Worm (Caenorhabditis elegans) whole organism, L4 larva: ENCODE measurements around the gene rme-6.

ENCODE experiments used
- D1046.2 ChIP-seq: fragments of 200-800 bp; sonication (Bioruptor generic); IDR thresholded peaks from 2 replicates; pipeline ENCODE4 v1.3.6; 2022; ENCODE audit warnings: missing genetic modification characterization, missing compliant biosample characterization
- F26F4.8 ChIP-seq: fragments of 200-800 bp; sonication (Bioruptor generic); conservative IDR thresholded peaks from 2 replicates; pipeline ENCODE4 v1.3.6; 2022; ENCODE audit warnings: missing genetic modification characterization, missing compliant biosample characterization
- F37D6.2 ChIP-seq: sonication (generic microtip); optimal IDR thresholded peaks from 2 replicates; lab custom pipeline; 2016; ENCODE audit warnings: mild to moderate bottlenecking, missing genetic modification characterization, missing compliant biosample characterization
- F49E8.2 ChIP-seq: sonication (generic microtip); optimal IDR thresholded peaks from 2 replicates; lab custom pipeline; 2016; ENCODE audit warnings: missing compliant biosample characterization, mild to moderate bottlenecking, missing genetic modification characterization, borderline replicate concordance
- R02D3.7 ChIP-seq: fragments of 150-350 bp; sonication (generic microtip); optimal IDR thresholded peaks from 3 replicates; lab custom pipeline; 2014; ENCODE audit warnings: missing biosample characterization, missing genetic modification characterization
- T20F7.1 ChIP-seq: fragments of 200-800 bp; sonication (Bioruptor generic); optimal IDR thresholded peaks from 2 replicates; lab custom pipeline; 2018; ENCODE audit warnings: mild to moderate bottlenecking, missing genetic modification characterization, missing compliant biosample characterization
- Y75B8A.6 ChIP-seq: fragments of 200-800 bp; sonication (Bioruptor generic); IDR thresholded peaks from 2 replicates; pipeline ENCODE4 v1.3.6; 2022; ENCODE audit warnings: missing genetic modification reagents, missing genetic modification characterization, missing compliant biosample characterization
- ZK337.2 ChIP-seq: fragments of 200-800 bp; sonication (Bioruptor generic); IDR thresholded peaks from 2 replicates; pipeline ENCODE4 v1.3.6; 2022; ENCODE audit warnings: missing genetic modification reagents, missing genetic modification characterization, missing compliant biosample characterization
- ZK546.5 ChIP-seq, 2 experiments: sonication (generic microtip); optimal IDR thresholded peaks; 2 replicates each; lab custom pipeline; 2017; ENCODE audit warnings: missing biosample characterization in 2 of 2, missing genetic modification characterization in 2 of 2
- aha-1 ChIP-seq: fragments of 150-350 bp; peaks from one replicate; lab custom pipeline; 2014; ENCODE audit warnings: missing biosample characterization, missing genetic modification characterization
- ceh-62 ChIP-seq: sonication (generic microtip); optimal IDR thresholded peaks from 2 replicates; lab custom pipeline; 2017; ENCODE audit warnings: missing biosample characterization, missing genetic modification characterization
- ces-1 ChIP-seq: fragments of 150-350 bp; sonication (generic microtip); optimal IDR thresholded peaks from 4 replicates; lab custom pipeline; 2014; ENCODE audit warnings: missing biosample characterization, missing genetic modification reagents, missing genetic modification characterization
- ctbp-1 ChIP-seq: fragments of 200-800 bp; sonication (Bioruptor generic); IDR thresholded peaks from 2 replicates; pipeline ENCODE4 v1.3.6; 2022; ENCODE audit warnings: missing genetic modification reagents, missing genetic modification characterization, missing compliant biosample characterization
- daf-16 ChIP-seq, 3 experiments: sonication (generic microtip); optimal IDR thresholded peaks; 2 replicates each; lab custom pipeline; 2016 to 2017; ENCODE audit warnings: missing genetic modification characterization in 3 of 3, missing genetic modification reagents in 3 of 3, mild to moderate bottlenecking in 2 of 3, missing compliant biosample characterization in 2 of 3, missing biosample characterization in 1 of 3, moderate library complexity in 1 of 3
- daf-8 ChIP-seq: fragments of 200-800 bp; sonication (Bioruptor generic); IDR thresholded peaks from 2 replicates; pipeline ENCODE4 v1.3.6; 2022; ENCODE audit warnings: missing genetic modification characterization, missing compliant biosample characterization
- dmd-9 ChIP-seq: fragments of 200-800 bp; sonication (Bioruptor generic); IDR thresholded peaks from 2 replicates; pipeline ENCODE4 v1.3.6; 2022; ENCODE audit warnings: missing genetic modification reagents, missing genetic modification characterization, missing compliant biosample characterization
- fkh-10 ChIP-seq: fragments of 150-350 bp; optimal IDR thresholded peaks from 2 replicates; lab custom pipeline; 2014; ENCODE audit warnings: missing biosample characterization, missing genetic modification reagents, missing genetic modification characterization
- hif-1 ChIP-seq, 2 experiments: sonication (generic microtip); optimal IDR thresholded peaks; 2 replicates each; lab custom pipeline; 2016 to 2017; ENCODE audit warnings: missing compliant biosample characterization in 2 of 2, missing genetic modification characterization in 2 of 2, missing genetic modification reagents in 2 of 2, missing genotype in 2 of 2, mild to moderate bottlenecking in 1 of 2
- hlh-11 ChIP-seq: fragments of 200-800 bp; sonication (Bioruptor generic); optimal IDR thresholded peaks from 2 replicates; lab custom pipeline; 2018; ENCODE audit warnings: mild to moderate bottlenecking, missing genetic modification characterization, missing compliant biosample characterization
- hlh-30 ChIP-seq: sonication (generic microtip); optimal IDR thresholded peaks from 2 replicates; lab custom pipeline; 2017; ENCODE audit warnings: antibody characterized with exemption, mild to moderate bottlenecking, missing genetic modification characterization, missing compliant biosample characterization; ENCODE audit not compliant: insufficient read depth
- hmg-1.1 ChIP-seq: fragments of 200-800 bp; sonication (Bioruptor generic); IDR thresholded peaks from 2 replicates; pipeline ENCODE4 v1.3.6; 2022; ENCODE audit warnings: missing genetic modification reagents, missing genetic modification characterization, missing compliant biosample characterization
- lim-7 ChIP-seq: fragments of 200-800 bp; sonication (Bioruptor generic); IDR thresholded peaks from 2 replicates; pipeline ENCODE4 v1.3.6; 2022; ENCODE audit warnings: missing genetic modification characterization, missing compliant biosample characterization
- lir-3 ChIP-seq: sonication (generic microtip); optimal IDR thresholded peaks from 2 replicates; lab custom pipeline; 2016; ENCODE audit warnings: mild to moderate bottlenecking, missing genetic modification characterization, missing compliant biosample characterization
- lsy-2 ChIP-seq, 2 experiments: fragments of 150-350 bp in 1 of 2; sonication (generic microtip) in 1 of 2; optimal IDR thresholded peaks; 2 replicates each; lab custom pipeline; 2014 to 2017; ENCODE audit warnings: missing biosample characterization in 2 of 2, missing genetic modification characterization in 2 of 2
- madf-9 ChIP-seq: fragments of 200-800 bp; sonication (Bioruptor generic); conservative IDR thresholded peaks from 2 replicates; pipeline ENCODE4 v1.3.6; 2022; ENCODE audit warnings: missing genetic modification reagents, missing genetic modification characterization, missing compliant biosample characterization
- mdl-1 ChIP-seq, 2 experiments: fragments of 150-350 bp in 1 of 2; sonication (generic microtip) in 1 of 2; optimal IDR thresholded peaks; 2 replicates each; lab custom pipeline; 2014 to 2017; ENCODE audit warnings: missing biosample characterization in 2 of 2, missing genetic modification characterization in 2 of 2
- mdt-29 ChIP-seq: fragments of 200-800 bp; sonication (Bioruptor generic); IDR thresholded peaks from 2 replicates; pipeline ENCODE4 v1.3.6; 2022; ENCODE audit warnings: missing genetic modification reagents, missing genetic modification characterization, missing compliant biosample characterization
- mep-1 ChIP-seq: fragments of 150-350 bp; sonication (generic microtip); optimal IDR thresholded peaks from 3 replicates; lab custom pipeline; 2014; ENCODE audit warnings: missing biosample characterization, missing genetic modification characterization
- mes-2 ChIP-seq: sonication (generic microtip); optimal IDR thresholded peaks from 2 replicates; lab custom pipeline; 2016; ENCODE audit warnings: missing genotype, mild to moderate bottlenecking, missing genetic modification characterization, missing compliant biosample characterization; ENCODE audit not compliant: poor library complexity, severe bottlenecking
- mxl-3 ChIP-seq: fragments of 200-800 bp; sonication (Bioruptor generic); optimal IDR thresholded peaks from 2 replicates; lab custom pipeline; 2018; ENCODE audit warnings: mild to moderate bottlenecking, missing genetic modification characterization, missing compliant biosample characterization
- nhr-10 ChIP-seq: fragments of 150-350 bp; optimal IDR thresholded peaks from 2 replicates; lab custom pipeline; 2014; ENCODE audit warnings: missing biosample characterization, missing genetic modification characterization
- nhr-237 ChIP-seq: sonication (generic microtip); optimal IDR thresholded peaks from 2 replicates; lab custom pipeline; 2017; ENCODE audit warnings: missing biosample characterization, missing genetic modification characterization
- nhr-6 ChIP-seq: fragments of 150-350 bp; optimal IDR thresholded peaks from 2 replicates; lab custom pipeline; 2014; ENCODE audit warnings: missing biosample characterization, missing genetic modification characterization
- pha-4 ChIP-seq, 2 experiments: fragments of 150-350 bp in 1 of 2; fragments of 200-800 bp in 1 of 2; sonication (Bioruptor generic) in 1 of 2; IDR thresholded peaks in 1 of 2; optimal IDR thresholded peaks in 1 of 2; 2 replicates each; pipeline versions ENCODE4 v1.3.6 to Lab custom; 2014 to 2022; ENCODE audit warnings: missing genetic modification characterization in 2 of 2, missing genetic modification reagents in 2 of 2, missing biosample characterization in 1 of 2, missing compliant biosample characterization in 1 of 2
- rbr-2 ChIP-seq: sonication (generic microtip); optimal IDR thresholded peaks from 2 replicates; lab custom pipeline; 2016; ENCODE audit warnings: missing genotype, missing genetic modification characterization, missing compliant biosample characterization
- spr-1 ChIP-seq: sonication (generic microtip); optimal IDR thresholded peaks from 2 replicates; lab custom pipeline; 2016; ENCODE audit warnings: mild to moderate bottlenecking, missing genetic modification characterization, missing compliant biosample characterization
- tra-1 ChIP-seq: fragments of 200-800 bp; sonication (Bioruptor generic); IDR thresholded peaks from 2 replicates; pipeline ENCODE4 v1.3.6; 2022; ENCODE audit warnings: missing genetic modification reagents, missing genetic modification characterization, missing compliant biosample characterization
- unc-39 ChIP-seq: sonication (generic microtip); optimal IDR thresholded peaks from 2 replicates; lab custom pipeline; 2017; ENCODE audit warnings: missing biosample characterization, missing genetic modification characterization
- unc-62 ChIP-seq, 3 experiments: fragments of 150-350 bp in 1 of 3; sonication (generic microtip); optimal IDR thresholded peaks in 2 of 3; peaks in 1 of 3; 1 replicate in 1 of 3; 2 replicates in 2 of 3; lab custom pipeline; 2014 to 2017; ENCODE audit warnings: missing biosample characterization in 3 of 3, missing genetic modification characterization in 3 of 3, missing genetic modification reagents in 3 of 3, missing genotype in 1 of 3
- vab-7 ChIP-seq: fragments of 200-800 bp; sonication (Bioruptor generic); IDR thresholded peaks from 2 replicates; pipeline ENCODE4 v1.3.6; 2022; ENCODE audit warnings: missing genetic modification reagents, missing genetic modification characterization, missing compliant biosample characterization
- zip-11 ChIP-seq: fragments of 200-800 bp; sonication (Bioruptor generic); IDR thresholded peaks from 2 replicates; pipeline ENCODE4 v1.3.6; 2022; ENCODE audit warnings: missing genetic modification characterization, missing compliant biosample characterization
- zip-2 ChIP-seq: fragments of 150-350 bp; optimal IDR thresholded peaks from 2 replicates; lab custom pipeline; 2014; ENCODE audit warnings: missing biosample characterization, missing genetic modification characterization
- ztf-11 ChIP-seq: fragments of 150-350 bp; optimal IDR thresholded peaks from 2 replicates; lab custom pipeline; 2014; ENCODE audit warnings: missing biosample characterization, missing genetic modification characterization
- ztf-7 ChIP-seq: fragments of 150-350 bp; optimal IDR thresholded peaks from 2 replicates; lab custom pipeline; 2014; ENCODE audit warnings: missing biosample characterization, missing genetic modification characterization

The rme-6 gene

ce11 chrX:1060705-1061104 lies 36.2 kb upstream of the rme-6 start:
- no peak for TF ChIP-seq Y75B8A.6
- TF ChIP-seq ZK546.5 (tag; optimal IDR thresholded peaks at IDR 0.05; lab: Kevin White, UChicago) = no peak

DNA sequence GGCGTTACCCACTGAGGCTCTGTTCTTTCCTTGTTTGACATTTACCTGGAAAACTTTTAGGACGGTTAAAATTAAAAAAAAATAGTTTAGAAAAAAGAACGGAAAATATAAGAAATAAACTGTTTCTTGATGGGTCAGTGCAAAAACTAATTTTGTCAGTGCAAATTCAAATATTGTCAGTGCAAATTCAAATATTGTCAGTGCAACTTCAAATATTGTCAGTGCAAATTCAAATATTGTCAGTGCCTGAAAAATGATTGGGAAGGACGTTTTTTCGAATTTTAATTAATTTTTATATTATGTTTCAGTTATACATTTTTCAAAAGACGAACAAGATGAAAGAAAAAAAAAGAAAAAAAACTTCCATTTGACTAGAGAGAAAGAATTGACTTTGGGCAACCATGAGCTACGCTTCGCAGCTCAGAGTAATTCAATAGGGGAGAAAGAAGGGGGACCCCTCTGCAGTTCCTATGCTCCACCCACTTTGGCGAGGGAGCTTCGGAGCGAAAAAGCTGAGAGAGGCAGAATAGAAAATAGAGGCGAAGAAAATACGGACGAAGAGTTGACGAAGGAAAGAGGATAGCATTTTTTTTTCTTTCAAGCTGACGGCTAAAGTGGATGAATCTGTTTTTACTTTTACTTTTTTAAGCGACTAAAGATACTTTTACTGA lies 34.4 kb upstream of the rme-6 start, which contains the start of gene unc-1:
Gene unc-1 (minus strand): TSS at position 51 of the 671 bp plus-strand sequence.
- no peak for TF ChIP-seq zip-11 (GFP tag; lab: Robert Waterston, UW)
- TF ChIP-seq aha-1 (tag; lab: Kevin White, UChicago) = peak; percentile 22
- TF ChIP-seq rbr-2 (tag; lab: Kevin White, UChicago) = peak; percentile 15
- peak; percentile 72; the same call in 1 of the 2 replicates for TF ChIP-seq hmg-1.1
- TF ChIP-seq zip-2 (tag; lab: Kevin White, UChicago) = no peak
- no peak for TF ChIP-seq ceh-62 (tag; lab: Kevin White, UChicago)
- no peak for TF ChIP-seq daf-8 (GFP tag; lab: Robert Waterston, UW)
- peak; percentile 63; the same call in 1 of the 2 replicates for TF ChIP-seq ctbp-1
- TF ChIP-seq lim-7 (GFP tag; lab: Robert Waterston, UW) = no peak
- peak; percentile 41 for TF ChIP-seq mep-1
- no peak for TF ChIP-seq vab-7 (GFP tag; lab: Robert Waterston, UW)
- peak; percentile 35 for TF ChIP-seq fkh-10 (GFP tag; lab: Kevin White, UChicago)
- TF ChIP-seq ces-1 = peak; percentile 81
- TF ChIP-seq nhr-10 (tag; lab: Kevin White, UChicago) = no peak
- no peak for TF ChIP-seq ztf-11 (tag; lab: Kevin White, UChicago)
- no peak for TF ChIP-seq nhr-237 (tag; lab: Kevin White, UChicago)
- no peak for TF ChIP-seq madf-9 (GFP tag; lab: Robert Waterston, UW)
- TF ChIP-seq F49E8.2 (tag; lab: Kevin White, UChicago) = no peak
- no peak for TF ChIP-seq unc-62 (GFP tag; optimal IDR thresholded peaks at IDR 0.05 in 1 of 2; lab: Kevin White, UChicago)
- TF ChIP-seq unc-62 (tag; optimal IDR thresholded peaks at IDR 0.05; lab: Kevin White, UChicago) = no peak

DNA sequence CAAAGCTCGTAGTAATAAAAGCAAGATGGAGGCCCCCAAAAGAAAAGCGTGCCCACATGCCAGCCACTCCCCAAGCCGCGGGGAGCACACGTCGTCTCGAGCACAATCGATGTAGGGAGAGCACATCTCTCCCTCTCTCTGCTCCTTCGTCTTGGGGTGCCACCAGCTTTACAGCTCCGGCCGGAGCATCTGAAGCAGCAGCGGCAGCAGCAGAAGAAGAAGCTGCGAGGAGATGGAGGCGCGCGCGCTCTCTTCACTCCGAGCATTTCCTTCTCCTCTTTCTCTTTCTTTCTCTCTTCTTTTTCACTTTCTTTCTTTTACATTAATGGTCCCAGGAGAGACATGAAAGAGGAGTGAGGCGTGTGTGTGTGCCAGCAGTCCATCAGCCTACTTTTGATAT lies 32.9 kb upstream of the rme-6 start:
- TF ChIP-seq lsy-2 (tag; optimal IDR thresholded peaks at IDR 0.05; lab: Kevin White, UChicago) = peak; percentile 29 to 40
- no peak for TF ChIP-seq zip-2 (tag; lab: Kevin White, UChicago)
- no peak for TF ChIP-seq mes-2 (tag; lab: Kevin White, UChicago)
- TF ChIP-seq dmd-9 = 0 out of 2 replicates have a peak, but pooled peaks have one; percentile 36
- TF ChIP-seq tra-1 (GFP tag; lab: Robert Waterston, UW) = 0 out of 2 replicates have a peak, but pooled peaks have one; percentile 7
- no peak for TF ChIP-seq daf-16 (GFP tag; optimal IDR thresholded peaks at IDR 0.05; lab: Kevin White, UChicago)
- TF ChIP-seq daf-16 (tag; optimal IDR thresholded peaks at IDR 0.05; lab: Kevin White, UChicago) = no peak
- TF ChIP-seq aha-1 (tag; lab: Kevin White, UChicago) = no peak
- no peak for TF ChIP-seq lir-3 (tag; lab: Kevin White, UChicago)
- peak; percentile 73 for TF ChIP-seq mep-1
- no peak for TF ChIP-seq madf-9 (GFP tag; lab: Robert Waterston, UW)
- no peak for TF ChIP-seq ZK337.2 (GFP tag; lab: Robert Waterston, UW)
- no peak for TF ChIP-seq R02D3.7
- no peak for TF ChIP-seq ztf-7 (tag; lab: Kevin White, UChicago)
- TF ChIP-seq hmg-1.1 = peak; percentile 85
- no peak for TF ChIP-seq unc-39 (tag; lab: Kevin White, UChicago)
- no peak for TF ChIP-seq spr-1
- peak in 1 of 2 experiments; percentile 99 for TF ChIP-seq unc-62 (GFP tag; optimal IDR thresholded peaks at IDR 0.05 in 1 of 2; lab: Kevin White, UChicago)
- no peak for TF ChIP-seq unc-62 (tag; optimal IDR thresholded peaks at IDR 0.05; lab: Kevin White, UChicago)
- TF ChIP-seq pha-4 (GFP tag; IDR thresholded peaks at IDR 0.05; lab: Robert Waterston, UW) = no peak; the same call in 1 of the 2 replicates
- TF ChIP-seq pha-4 (tag; optimal IDR thresholded peaks at IDR 0.05; lab: Kevin White, UChicago) = no peak
- no peak for TF ChIP-seq nhr-6
- no peak for TF ChIP-seq T20F7.1 (GFP tag; lab: Kevin White, UChicago)
- peak in 1 of 2 experiments; percentile 70 for TF ChIP-seq mdl-1 (tag; optimal IDR thresholded peaks at IDR 0.05; lab: Kevin White, UChicago)
- no peak for TF ChIP-seq D1046.2 (GFP tag; lab: Robert Waterston, UW)
- peak; percentile 66 for TF ChIP-seq mxl-3
- peak in 1 of 2 experiments; percentile 38 for TF ChIP-seq hif-1 (tag; optimal IDR thresholded peaks at IDR 0.05; lab: Kevin White, UChicago)
- peak; percentile 48 for TF ChIP-seq hlh-11 (tag; lab: Kevin White, UChicago)
- no peak for TF ChIP-seq mdt-29 (GFP tag; lab: Robert Waterston, UW)
- TF ChIP-seq F37D6.2 (tag; lab: Kevin White, UChicago) = peak; percentile 72
- TF ChIP-seq hlh-30 = peak; percentile 69
- no peak for TF ChIP-seq F26F4.8 (GFP tag; lab: Robert Waterston, UW)
